Worm (Caenorhabditis elegans) whole organism, midembryonic: Measurements from ENCODE around the gene C23G10.1.

Experiments used
- T22C8.4 ChIP-seq: fragments of 200-800 bp; sonication (Bioruptor generic); IDR thresholded peaks from 2 replicates; pipeline ENCODE4 v1.3.6; 2022; ENCODE audit warnings: missing genetic modification characterization, missing compliant biosample characterization
- cog-1 ChIP-seq: sonication (generic microtip); optimal IDR thresholded peaks from 2 replicates; lab custom pipeline; 2016; ENCODE audit warnings: missing genetic modification characterization, missing compliant biosample characterization
- flt-1 ChIP-seq: fragments of 200-800 bp; sonication (Bioruptor generic); IDR thresholded peaks from 2 replicates; pipeline ENCODE4 v1.3.6; 2022; ENCODE audit warnings: missing genetic modification characterization, missing compliant biosample characterization
- klf-2 ChIP-seq: fragments of 200-800 bp; sonication (Bioruptor generic); conservative IDR thresholded peaks from 2 replicates; pipeline ENCODE4 v1.3.6; 2022; ENCODE audit warnings: missing genetic modification reagents, missing genetic modification characterization, missing compliant biosample characterization
- med-1 ChIP-seq: sonication (generic microtip); optimal IDR thresholded peaks from 2 replicates; lab custom pipeline; 2017; ENCODE audit warnings: missing genetic modification characterization, mild to moderate bottlenecking, missing compliant biosample characterization, antibody characterized with exemption, missing genetic modification reagents; ENCODE audit not compliant: insufficient read depth
- ref-1 ChIP-seq: fragments of 200-800 bp; sonication (Bioruptor generic); conservative IDR thresholded peaks from 2 replicates; pipeline ENCODE4 v1.3.6; 2022; ENCODE audit warnings: missing genetic modification reagents, missing genetic modification characterization, missing compliant biosample characterization
- tab-1 ChIP-seq: fragments of 200-800 bp; sonication (Bioruptor generic); IDR thresholded peaks from 2 replicates; pipeline ENCODE4 v1.3.6; 2022; ENCODE audit warnings: missing genetic modification characterization, missing compliant biosample characterization
- ztf-23 ChIP-seq: fragments of 200-800 bp; sonication (Bioruptor generic); IDR thresholded peaks from 2 replicates; pipeline ENCODE4 v1.3.6; 2022; ENCODE audit warnings: missing genetic modification reagents, missing genetic modification characterization, missing compliant biosample characterization
- ztf-29 ChIP-seq: fragments of 200-800 bp; sonication (Bioruptor generic); IDR thresholded peaks from 2 replicates; pipeline ENCODE4 v1.3.6; 2022; ENCODE audit warnings: missing genetic modification reagents, missing genetic modification characterization, missing compliant biosample characterization

Gene C23G10.1

DNA sequence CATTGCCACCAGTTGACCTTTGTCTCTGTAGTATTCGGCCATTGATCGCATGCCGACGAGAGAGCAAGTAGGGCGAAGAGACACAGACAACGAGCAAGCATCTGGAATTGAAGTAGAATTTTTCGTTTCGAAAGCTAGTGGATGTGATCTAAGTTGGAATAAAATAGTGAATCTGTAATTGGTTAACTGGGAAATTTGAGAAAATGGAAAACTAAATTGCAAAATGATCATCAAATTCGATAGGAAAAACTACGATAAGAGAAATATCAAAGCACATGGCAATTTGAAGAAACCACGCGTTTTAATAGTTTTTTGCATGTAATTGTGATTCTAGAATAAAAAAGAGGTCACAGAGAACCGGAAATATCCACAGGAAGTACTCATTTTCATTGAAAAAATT is 32.3 kb upstream of the C23G10.1 start, which contains the start of gene F42A10.6:
F42A10.6 (minus strand) TSS at position 101 of the 400 bp plus-strand sequence.
- TF ChIP-seq med-1 (GFP tag; lab: Kevin White, UChicago) (no peak), ref-1 (no peak), klf-2 (GFP tag; lab: Robert Waterston, UW) (no peak)

DNA sequence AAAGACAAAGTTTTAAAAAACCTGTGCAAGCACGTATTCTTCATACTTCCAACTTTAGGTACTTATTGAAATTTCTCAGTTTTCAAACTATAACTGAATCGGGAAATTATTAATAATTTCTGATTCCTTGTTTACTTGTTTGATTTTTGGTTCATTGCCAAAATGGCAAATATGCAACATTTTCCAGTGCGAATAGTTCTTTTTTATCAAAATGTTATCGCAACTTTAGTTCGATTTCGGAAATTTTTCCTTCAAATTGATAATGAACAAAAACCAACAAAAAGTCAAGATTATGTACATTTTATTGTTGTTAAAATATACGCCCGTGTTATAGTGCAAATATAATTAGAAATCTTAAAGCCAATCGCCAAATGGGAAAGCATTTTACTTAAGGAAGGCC is 31.5 kb upstream of the C23G10.1 start:
- TF ChIP-seq cog-1 (tag; lab: Kevin White, UChicago) = no peak
- TF ChIP-seq klf-2 (GFP tag; lab: Robert Waterston, UW) = no peak
- TF ChIP-seq T22C8.4 = no peak
- TF ChIP-seq tab-1 (GFP tag; lab: Robert Waterston, UW) = no peak
- TF ChIP-seq flt-1 = no peak
- no peak for TF ChIP-seq ref-1
- TF ChIP-seq ztf-29 = no peak

DNA sequence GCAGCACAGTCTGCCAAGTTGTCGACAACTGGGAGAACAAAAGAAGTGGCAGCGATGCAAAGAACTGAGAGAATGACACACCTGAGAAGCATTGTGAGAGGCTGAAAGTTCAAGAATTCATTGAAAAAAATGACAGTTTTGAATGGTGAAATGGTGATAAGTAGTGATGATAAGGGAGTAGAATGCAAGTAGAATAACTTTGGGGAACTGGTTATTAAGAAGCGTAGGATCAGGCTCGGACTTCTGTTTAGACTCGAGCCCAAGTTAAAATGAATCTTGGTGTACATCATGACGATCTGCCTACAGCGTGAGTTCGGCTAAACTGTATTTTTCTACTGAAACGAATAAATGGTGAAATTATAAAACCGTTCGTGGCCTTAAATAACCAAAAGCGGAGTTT is 30.5 kb upstream of the C23G10.1 start, which contains the start of gene F42A10.7:
F42A10.7 (minus strand) TSS at position 101 of the 400 bp plus-strand sequence.
- TF ChIP-seq ref-1 (no peak), klf-2 (GFP tag; lab: Robert Waterston, UW) (no peak), ztf-29 (no peak), T22C8.4 (no peak), tab-1 (GFP tag; lab: Robert Waterston, UW) (no peak), med-1 (GFP tag; lab: Kevin White, UChicago) (no peak), ztf-23 (GFP tag; lab: Robert Waterston, UW) (no peak), cog-1 (tag; lab: Kevin White, UChicago) (no peak), flt-1 (no peak)

DNA sequence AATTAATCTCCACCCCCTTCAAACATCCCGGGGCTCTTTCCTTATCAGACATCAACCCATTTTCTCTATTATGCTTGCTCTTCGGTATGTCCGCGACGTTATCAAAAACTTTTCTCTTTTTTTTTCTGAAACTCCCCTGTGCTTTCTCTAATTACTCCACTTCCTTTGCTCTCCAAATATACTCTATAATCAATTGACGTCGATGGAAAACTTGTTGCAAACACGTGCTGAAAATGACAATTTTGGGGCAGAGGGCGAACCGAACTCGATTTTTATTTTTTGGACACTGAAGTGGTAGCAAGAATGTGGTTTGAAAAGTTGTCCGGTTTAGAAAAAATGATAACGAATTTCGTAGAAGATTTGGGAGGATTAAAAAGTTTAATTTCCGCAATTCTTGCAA is 30.0 kb upstream of the C23G10.1 start:
- TF ChIP-seq ref-1 (no peak), tab-1 (GFP tag; lab: Robert Waterston, UW) (no peak), med-1 (GFP tag; lab: Kevin White, UChicago) (no peak), T22C8.4 (no peak), cog-1 (tag; lab: Kevin White, UChicago) (no peak), ztf-23 (GFP tag; lab: Robert Waterston, UW) (no peak)

DNA sequence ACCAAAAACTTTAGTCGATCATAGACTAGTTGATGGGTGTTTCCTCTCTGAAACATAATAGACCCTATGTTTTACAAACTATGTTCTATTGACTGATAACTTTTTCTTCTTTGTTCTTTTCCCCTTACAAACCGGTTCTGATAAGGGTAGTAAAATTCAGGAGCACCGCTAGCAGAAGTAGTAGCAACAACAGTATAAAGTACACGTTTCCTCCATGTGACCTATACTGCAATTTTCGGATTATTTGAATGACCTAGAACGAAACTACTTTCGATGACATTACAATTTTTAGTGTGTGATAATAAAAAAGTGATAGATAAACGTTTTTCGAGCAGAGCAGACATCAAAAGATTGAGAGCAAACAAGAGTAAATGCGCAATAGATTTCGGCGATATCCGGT is 28.8 kb upstream of the C23G10.1 start:
- TF ChIP-seq ztf-29 (no peak), tab-1 (GFP tag; lab: Robert Waterston, UW) (no peak), ztf-23 (GFP tag; lab: Robert Waterston, UW) (no peak), med-1 (GFP tag; lab: Kevin White, UChicago) (no peak), flt-1 (no peak), cog-1 (tag; lab: Kevin White, UChicago) (no peak), T22C8.4 (no peak), ref-1 (no peak)

DNA sequence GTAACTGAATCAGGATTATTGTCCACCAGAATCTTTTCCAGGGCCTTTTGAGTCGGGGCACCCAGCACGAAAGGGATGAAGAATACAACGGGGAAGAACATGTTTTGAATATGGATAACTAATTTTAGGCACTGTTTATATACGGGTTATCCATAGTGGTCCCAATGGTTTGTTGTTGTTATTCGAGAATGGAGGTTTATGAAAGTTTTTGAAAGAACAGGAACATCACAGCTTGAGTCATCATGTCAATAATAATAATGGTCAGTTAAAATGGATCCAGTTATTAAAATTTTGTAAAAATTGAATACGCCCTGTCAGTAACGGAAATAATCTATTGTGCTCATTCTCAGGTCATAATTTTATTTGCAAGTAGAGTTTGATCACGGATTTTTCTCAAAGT is 26.0 kb upstream of the C23G10.1 start, which contains the start of gene nas-28:
nas-28 (minus strand) TSS at position 101 of the 400 bp plus-strand sequence.
- TF ChIP-seq cog-1 (tag; lab: Kevin White, UChicago) (no peak), med-1 (GFP tag; lab: Kevin White, UChicago) (no peak), flt-1 (no peak), ztf-29 (no peak), ztf-23 (GFP tag; lab: Robert Waterston, UW) (no peak), klf-2 (GFP tag; lab: Robert Waterston, UW) (no peak), T22C8.4 (no peak), tab-1 (GFP tag; lab: Robert Waterston, UW) (no peak), ref-1 (no peak)

DNA sequence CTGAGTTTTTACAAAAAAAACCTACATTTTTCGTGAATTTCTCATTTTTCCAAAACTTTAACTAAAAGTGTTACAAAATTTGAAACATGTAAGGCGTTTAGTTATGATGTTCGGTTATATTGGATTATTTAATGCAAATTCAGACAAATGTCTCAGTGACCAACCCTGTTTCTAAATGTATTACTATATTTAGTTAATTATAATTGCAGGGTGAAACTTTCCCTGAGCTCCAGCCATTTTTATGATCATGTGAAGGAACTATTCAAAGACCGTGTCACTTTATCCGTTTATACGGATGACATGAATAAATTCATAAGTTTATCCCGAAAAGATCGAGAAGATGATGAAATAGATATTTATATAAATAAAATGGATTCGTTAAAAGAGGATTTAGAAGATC is 18.3 kb upstream of the C23G10.1 start, which contains the start of gene C23G10.5:
C23G10.5 (plus strand) TSS at position 301 of the 400 bp plus-strand sequence.
- TF ChIP-seq flt-1 (no peak), ztf-29 (no peak), ref-1 (no peak), T22C8.4 (no peak), tab-1 (GFP tag; lab: Robert Waterston, UW) (no peak), cog-1 (tag; lab: Kevin White, UChicago) (no peak), med-1 (GFP tag; lab: Kevin White, UChicago) (no peak), ztf-23 (GFP tag; lab: Robert Waterston, UW) (no peak), klf-2 (GFP tag; lab: Robert Waterston, UW) (no peak)

DNA sequence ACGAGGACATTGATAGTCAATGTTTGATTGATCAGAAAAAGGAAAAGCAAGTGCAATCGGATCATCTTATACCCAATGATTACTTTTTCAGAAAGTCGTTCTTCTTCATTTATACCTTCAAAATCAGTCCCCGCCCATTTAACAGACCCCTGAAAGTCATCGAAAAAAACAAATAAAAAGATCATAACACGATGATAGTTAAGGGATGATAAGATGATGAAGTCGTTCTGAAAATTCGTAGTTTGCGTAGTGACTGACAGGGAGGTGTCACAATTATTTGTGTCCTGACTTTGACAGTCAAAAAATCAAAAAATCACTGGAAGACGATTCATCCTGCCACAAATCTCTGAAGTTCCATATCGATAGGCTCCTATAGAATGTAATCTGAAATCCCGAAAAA is 14.6 kb upstream of the C23G10.1 start, which contains the start of gene ugt-66:
ugt-66 (minus strand) TSS at position 101 of the 400 bp plus-strand sequence.
- TF ChIP-seq ztf-29 = no peak
- TF ChIP-seq cog-1 (tag; lab: Kevin White, UChicago) = no peak

DNA sequence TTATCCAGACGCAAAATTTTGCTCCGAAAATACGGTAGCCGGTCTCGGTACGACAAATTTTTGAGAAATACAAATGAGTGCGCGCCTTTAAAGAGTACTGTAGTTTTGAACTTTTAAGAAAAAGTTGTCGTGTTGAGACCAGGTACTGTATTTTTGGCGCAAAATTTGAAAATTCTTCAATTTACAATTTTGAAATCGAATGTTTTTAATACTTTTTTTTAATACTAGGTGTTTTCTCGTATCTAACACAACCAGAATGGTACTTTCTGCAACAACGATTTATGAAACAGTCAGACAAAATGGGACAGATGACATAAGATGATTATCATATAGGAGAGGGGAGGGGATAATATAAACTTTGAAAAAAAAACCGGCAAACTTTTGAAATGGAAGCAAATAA is 13.4 kb upstream of the C23G10.1 start:
- TF ChIP-seq flt-1 = no peak
- TF ChIP-seq ref-1 = no peak
- no peak for TF ChIP-seq T22C8.4
- no peak for TF ChIP-seq tab-1 (GFP tag; lab: Robert Waterston, UW)
- no peak for TF ChIP-seq cog-1 (tag; lab: Kevin White, UChicago)
- TF ChIP-seq ztf-23 (GFP tag; lab: Robert Waterston, UW) = no peak
- no peak for TF ChIP-seq klf-2 (GFP tag; lab: Robert Waterston, UW)
- no peak for TF ChIP-seq ztf-29
- TF ChIP-seq med-1 (GFP tag; lab: Kevin White, UChicago) = no peak

DNA sequence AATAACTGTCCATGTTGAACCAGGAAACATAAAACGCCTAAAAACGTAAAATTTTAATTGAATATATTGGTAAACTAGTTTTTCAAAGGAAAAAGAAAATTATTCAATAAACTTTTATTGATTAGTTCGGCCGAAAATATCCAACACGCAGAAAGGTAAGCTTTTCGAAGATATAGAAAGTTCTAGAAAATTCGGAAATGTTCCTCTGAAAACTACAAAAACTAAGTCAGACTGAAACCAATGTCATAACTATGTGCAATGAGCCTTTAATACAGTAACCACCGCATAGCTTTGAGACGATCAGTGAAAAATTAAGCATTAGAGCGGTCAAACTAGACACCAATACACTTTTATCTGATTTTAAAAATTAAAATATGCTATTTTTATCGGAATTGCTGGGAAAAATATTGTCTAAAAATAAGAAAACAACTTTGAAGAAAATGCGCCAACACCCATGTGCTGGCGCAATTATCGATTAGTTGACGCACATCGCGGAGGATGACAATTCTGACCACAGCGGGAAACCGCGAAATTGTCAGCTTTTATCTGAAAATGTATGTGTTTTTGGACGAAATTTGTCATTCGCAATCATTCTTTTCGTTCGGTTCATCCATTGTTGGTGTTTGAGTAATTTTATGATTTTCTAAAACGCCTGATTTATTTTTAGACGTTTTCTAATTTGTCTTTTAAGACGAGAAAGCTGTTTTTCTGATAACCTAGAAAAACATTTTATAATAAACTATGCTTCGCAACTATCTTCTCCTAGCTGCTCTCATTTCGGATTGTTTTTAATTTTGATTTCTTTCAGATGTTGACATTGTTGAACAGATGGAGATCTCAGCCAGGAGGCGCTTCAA is 10.5 kb upstream of the C23G10.1 start, which contains the start of the genes C23G10.7 and rpn-2:
C23G10.7 (minus strand) TSS at position 37 of the 857 bp plus-strand sequence.
rpn-2 (plus strand) TSS at position 807 of the 857 bp plus-strand sequence.
- TF ChIP-seq cog-1 (tag; lab: Kevin White, UChicago) = no peak
- peak; percentile 76 for TF ChIP-seq T22C8.4
- no peak for TF ChIP-seq tab-1 (GFP tag; lab: Robert Waterston, UW)
- TF ChIP-seq ztf-23 (GFP tag; lab: Robert Waterston, UW) = peak; percentile 74
